Worm (Caenorhabditis elegans): ENCODE results near the gene Y57A10B.6.

Gene Y57A10B.6

DNA sequence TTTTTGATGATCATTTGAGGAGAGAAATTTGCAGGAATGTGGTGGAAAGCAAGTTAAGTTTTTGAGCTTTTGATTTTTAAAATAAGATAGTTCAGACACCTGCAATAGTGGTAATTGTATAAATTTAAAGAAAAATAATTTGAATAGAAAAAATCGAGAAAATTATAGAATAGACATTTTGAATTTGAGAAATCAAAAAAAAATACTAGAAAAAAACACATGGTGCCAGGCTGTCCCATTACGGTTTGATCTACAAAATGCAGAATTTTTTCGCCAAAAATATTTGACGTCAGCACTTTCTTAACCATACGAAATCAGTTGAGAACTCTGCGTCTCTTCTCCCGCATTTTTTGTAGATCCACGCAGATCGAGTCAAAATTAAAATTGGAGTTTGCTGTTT, 27.6 kb downstream of the Y57A10B.6 start, which contains the start of gene sre-27:
TSS of gene sre-27 (minus strand) at position 101 of the 400 bp plus-strand sequence.
- TF ChIP-seq nhr-20 (tag; optimal IDR thresholded peaks at IDR 0.05): no peak
- no peak for TF ChIP-seq tlp-1 (tag; optimal IDR thresholded peaks at IDR 0.05)
- no peak for TF ChIP-seq nhr-19 (GFP tag; conservative IDR thresholded peaks at IDR 0.05)
- no peak for TF ChIP-seq ceh-63 (GFP tag; optimal IDR thresholded peaks at IDR 0.05)
- TF ChIP-seq zip-4 (GFP tag; optimal IDR thresholded peaks at IDR 0.05): no peak
- no peak for TF ChIP-seq fkh-4 (tag; optimal IDR thresholded peaks at IDR 0.05; ENCODE audit: borderline replicate concordance)
- no peak for TF ChIP-seq nhr-77 (tag; optimal IDR thresholded peaks at IDR 0.05)
- TF ChIP-seq aly-2 (tag; optimal IDR thresholded peaks at IDR 0.05): no peak
- no peak for TF ChIP-seq lsy-2 (tag; optimal IDR thresholded peaks at IDR 0.05)
- TF ChIP-seq irx-1 (tag; optimal IDR thresholded peaks at IDR 0.05): no peak
- no peak for TF ChIP-seq snpc-4 (tag; optimal IDR thresholded peaks at IDR 0.05)

DNA sequence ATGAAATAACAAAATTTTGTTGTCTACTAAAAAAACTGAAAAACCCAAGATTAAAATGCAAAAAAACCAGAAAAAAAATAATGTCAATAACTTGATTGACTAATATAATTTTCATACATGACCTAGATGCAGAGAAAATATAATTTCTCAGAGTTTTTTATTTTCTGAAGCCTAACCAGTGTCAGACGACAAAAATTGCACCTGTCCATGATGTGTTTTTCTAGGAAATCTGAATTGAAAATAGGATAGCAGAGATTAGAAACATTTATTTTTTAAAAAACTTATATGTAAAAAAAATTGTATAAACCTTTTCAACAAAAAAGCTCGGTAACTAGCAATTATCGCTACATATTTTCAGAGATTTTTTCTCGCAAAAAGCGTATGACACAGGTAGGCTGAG, 28.1 kb downstream of the Y57A10B.6 start:
- TF ChIP-seq unc-130 (tag; optimal IDR thresholded peaks at IDR 0.05) (no peak), hlh-4 (tag; optimal IDR thresholded peaks at IDR 0.05) (peak; percentile 99), fkh-8 (tag; optimal IDR thresholded peaks at IDR 0.05) (peak; percentile 68), nhr-47 (tag; optimal IDR thresholded peaks at IDR 0.05) (peak; percentile 46)

DNA sequence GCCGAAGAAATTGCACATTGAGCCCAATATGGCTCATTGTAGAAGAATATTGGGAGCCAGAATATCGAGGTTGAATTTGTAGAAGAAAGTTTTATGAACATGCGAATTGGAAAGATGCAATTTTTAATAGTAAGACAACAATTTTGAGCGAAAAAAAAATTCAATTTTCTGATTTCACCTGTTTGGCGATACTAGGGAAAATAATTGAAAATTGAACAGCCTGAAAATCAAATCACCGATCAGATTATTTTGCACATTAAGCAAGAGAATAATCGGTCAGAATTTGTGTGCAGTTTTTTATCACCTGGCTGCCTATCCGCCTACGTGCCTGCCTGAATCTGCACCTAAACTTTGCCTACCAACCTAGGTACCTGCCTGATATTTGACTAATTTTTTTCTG, 30.6 kb downstream of the Y57A10B.6 start, which contains the start of gene sre-26:
TSS of gene sre-26 (minus strand) at position 101 of the 400 bp plus-strand sequence.
- TF ChIP-seq nhr-12 (tag; optimal IDR thresholded peaks at IDR 0.05) (no peak), nhr-47 (tag; optimal IDR thresholded peaks at IDR 0.05) (no peak), pqm-1 (tag; optimal IDR thresholded peaks at IDR 0.05) (no peak), unc-62 (GFP tag; optimal IDR thresholded peaks at IDR 0.05) (no peak), mef-2 (tag; optimal IDR thresholded peaks at IDR 0.05) (no peak), hpl-2 (GFP tag; optimal IDR thresholded peaks at IDR 0.05) (no peak), sptf-1 (tag; optimal IDR thresholded peaks at IDR 0.05) (no peak), zip-4 (GFP tag; optimal IDR thresholded peaks at IDR 0.05) (no peak), mab-9 (GFP tag; IDR thresholded peaks at IDR 0.05) (no peak), nhr-90 (tag; optimal IDR thresholded peaks at IDR 0.05; ENCODE audit: poor library complexity) (no peak)

DNA sequence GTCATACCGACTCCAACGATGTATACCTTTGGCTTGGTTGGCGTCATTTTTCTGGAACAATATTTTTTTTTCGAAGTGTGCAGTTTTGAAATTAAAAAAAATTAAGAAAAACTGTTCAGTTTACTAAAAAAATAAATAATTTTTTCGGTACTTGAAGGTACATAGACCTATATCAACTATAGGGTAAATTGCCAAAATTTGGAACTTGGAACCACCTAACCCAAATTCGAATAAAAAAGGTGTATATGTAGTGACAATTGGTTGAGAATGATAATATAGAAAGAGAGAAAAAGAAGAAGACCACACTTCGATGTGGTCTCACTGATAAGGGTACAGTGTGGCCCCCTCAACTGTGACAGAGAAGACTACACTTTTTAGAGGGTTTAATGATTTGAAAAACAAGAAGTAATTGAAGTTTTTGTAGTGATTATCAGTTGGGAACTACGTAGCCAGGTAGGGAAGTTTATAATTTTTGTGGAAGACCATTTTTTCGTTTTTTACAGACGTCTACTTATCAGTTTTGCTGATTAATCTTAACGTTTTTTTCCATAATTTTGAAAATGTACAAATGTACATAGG, 35.9 kb downstream of the Y57A10B.6 start, which contains the start of gene daf-22:
TSS of gene daf-22 (minus strand) at position 51 of the 579 bp plus-strand sequence.
- TF ChIP-seq xbp-1 (tag; optimal IDR thresholded peaks at IDR 0.05) (no peak), unc-86 (tag; optimal IDR thresholded peaks at IDR 0.05) (no peak), hpl-2 (GFP tag; optimal IDR thresholded peaks at IDR 0.05) (peak; percentile 15), elt-2 (tag; optimal IDR thresholded peaks at IDR 0.05) (peak; percentile 84), blmp-1 (tag; optimal IDR thresholded peaks at IDR 0.05) (peak; percentile 5), snu-23 (GFP tag; optimal IDR thresholded peaks at IDR 0.05) (peak; percentile 3), rnt-1 (tag; optimal IDR thresholded peaks at IDR 0.05) (no peak), mep-1 (tag; optimal IDR thresholded peaks at IDR 0.05) (no peak), pax-3 (tag; optimal IDR thresholded peaks at IDR 0.05) (no peak), nhr-90 (tag; optimal IDR thresholded peaks at IDR 0.05; ENCODE audit: poor library complexity) (peak; percentile 5), nhr-12 (tag; optimal IDR thresholded peaks at IDR 0.05) (no peak), ztf-11 (tag; optimal IDR thresholded peaks at IDR 0.05) (no peak), jun-1 (tag; optimal IDR thresholded peaks at IDR 0.05) (no peak), elt-3 (tag; optimal IDR thresholded peaks at IDR 0.05) (peak in 3 of 6 experiments; percentile 25 to 74 (median 45)), nhr-77 (tag; optimal IDR thresholded peaks at IDR 0.05) (no peak), hlh-4 (tag; optimal IDR thresholded peaks at IDR 0.05) (no peak), efl-1 (optimal IDR thresholded peaks at IDR 0.05) (no peak), efl-1 (GFP tag; optimal IDR thresholded peaks at IDR 0.05 in 1 of 2) (peak in 1 of 2 experiments; percentile 80), nhr-20 (tag; optimal IDR thresholded peaks at IDR 0.05) (peak; percentile 75), egl-13 (tag; optimal IDR thresholded peaks at IDR 0.05) (no peak), pqm-1 (tag; optimal IDR thresholded peaks at IDR 0.05) (no peak), lin-35 (GFP tag; optimal IDR thresholded peaks at IDR 0.05) (peak in 1 of 2 experiments; percentile 41), nhr-237 (tag; optimal IDR thresholded peaks at IDR 0.05) (no peak)
